Worm (Caenorhabditis elegans): ENCODE data around the gene btb-5.

- TF ChIP-seq nhr-12 (tag; optimal IDR thresholded peaks at IDR 0.05): no peak
- no peak for TF ChIP-seq ama-1 (optimal IDR thresholded peaks at IDR 0.05)
Observed at ce11 chrIII:39516-39915, 21.4 kb downstream of the btb-5 start.

Measured in whole organism, L2 larva.